Worm (Caenorhabditis elegans) whole organism, L1 larva: ENCODE results near the gene srp-7.

Source experiments
- C04F5.9 ChIP-seq: sonication (generic microtip); optimal IDR thresholded peaks from 2 replicates; lab custom pipeline; 2016; ENCODE audit warnings: missing genetic modification characterization, missing compliant biosample characterization
- alr-1 ChIP-seq: fragments of 200-800 bp; sonication (Bioruptor generic); optimal IDR thresholded peaks from 2 replicates; lab custom pipeline; 2018; ENCODE audit warnings: borderline replicate concordance, mild to moderate bottlenecking, missing genetic modification characterization, missing compliant biosample characterization
- aly-2 ChIP-seq: fragments of 150-350 bp; optimal IDR thresholded peaks from 2 replicates; lab custom pipeline; 2014; ENCODE audit warnings: missing biosample characterization, missing genetic modification characterization
- ama-1 ChIP-seq: fragments of 150-350 bp; optimal IDR thresholded peaks from 2 replicates; lab custom pipeline; 2014
- ceh-82 ChIP-seq, 3 experiments: fragments of 150-350 bp in 1 of 3; sonication (generic microtip) in 2 of 3; optimal IDR thresholded peaks; 2 replicates each; lab custom pipeline; 2014 to 2017; ENCODE audit warnings: missing biosample characterization in 3 of 3, missing genetic modification characterization in 3 of 3
- efl-1 ChIP-seq, 4 experiments: fragments of 150-350 bp; optimal IDR thresholded peaks in 3 of 4; peaks in 1 of 4; 1 replicate in 1 of 4; 2 replicates in 3 of 4; lab custom pipeline; 2014; ENCODE audit warnings: missing biosample characterization in 2 of 4, missing genetic modification characterization in 2 of 4, missing genetic modification reagents in 2 of 4
- fkh-10 ChIP-seq: sonication (generic microtip); optimal IDR thresholded peaks from 2 replicates; lab custom pipeline; 2017; ENCODE audit warnings: missing biosample characterization, missing genetic modification reagents, missing genetic modification characterization
- fos-1 ChIP-seq: fragments of 150-350 bp; optimal IDR thresholded peaks from 2 replicates; lab custom pipeline; 2014; ENCODE audit warnings: missing biosample characterization, missing genetic modification characterization
- lin-15B ChIP-seq: fragments of 150-350 bp; sonication (generic microtip); optimal IDR thresholded peaks from 3 replicates; lab custom pipeline; 2014; ENCODE audit warnings: missing biosample characterization, missing genetic modification characterization
- mdl-1 ChIP-seq, 2 experiments: fragments of 150-350 bp; optimal IDR thresholded peaks; 2 replicates each; lab custom pipeline; 2014 to 2017; ENCODE audit warnings: missing biosample characterization in 2 of 2, missing genetic modification characterization in 2 of 2, inconsistent platforms in 1 of 2
- snpc-4 ChIP-seq: fragments of 150-350 bp; optimal IDR thresholded peaks from 2 replicates; lab custom pipeline; 2014; ENCODE audit warnings: missing biosample characterization, missing genetic modification characterization
- sox-4 ChIP-seq: sonication (generic microtip); optimal IDR thresholded peaks from 2 replicates; lab custom pipeline; 2016; ENCODE audit warnings: missing genetic modification characterization, missing compliant biosample characterization

DNA sequence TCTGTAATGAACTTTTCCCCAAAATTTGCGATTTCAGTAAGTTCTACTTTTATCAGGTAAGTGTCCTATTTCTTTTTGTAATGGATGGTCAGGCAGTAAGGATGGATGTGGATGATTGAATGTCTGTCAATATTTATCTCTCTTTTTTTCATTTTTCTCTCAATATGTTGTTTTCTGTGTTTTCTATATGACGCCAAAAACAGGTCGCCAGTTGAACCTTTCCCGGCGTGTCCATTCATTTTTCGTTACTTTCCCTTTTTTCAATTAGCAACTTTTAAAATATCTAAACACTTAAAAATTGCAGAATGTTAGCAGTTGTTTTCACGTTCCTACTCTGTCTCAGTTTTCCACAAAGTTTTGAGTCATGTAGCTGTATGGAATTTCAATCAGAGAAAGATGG lies 28.0 kb downstream of the srp-7 start, which contains the start of gene timp-1:
- TF ChIP-seq ama-1 (lab: Kevin White, UChicago) (no peak), efl-1 (optimal IDR thresholded peaks at IDR 0.05; lab: Kevin White, UChicago) (no peak), efl-1 (GFP tag; optimal IDR thresholded peaks at IDR 0.05 in 1 of 2; lab: Kevin White, UChicago) (no peak), alr-1 (no peak), sox-4 (tag; lab: Kevin White, UChicago) (no peak), ceh-82 (tag; optimal IDR thresholded peaks at IDR 0.05; lab: Kevin White, UChicago) (no peak), aly-2 (tag; lab: Kevin White, UChicago) (no peak), mdl-1 (tag; optimal IDR thresholded peaks at IDR 0.05; lab: Kevin White, UChicago) (no peak), fos-1 (tag; lab: Kevin White, UChicago) (no peak), snpc-4 (no peak), lin-15B (tag; lab: Kevin White, UChicago) (no peak), C04F5.9 (no peak), fkh-10 (no peak)
